Worm (Caenorhabditis elegans) whole organism, L2 larva: Measurements from ENCODE around the gene Y45F3A.9.

Source experiments
- C34F6.9 ChIP-seq: fragments of 150-350 bp; optimal IDR thresholded peaks from 2 replicates; lab custom pipeline; 2014; ENCODE audit warnings: missing biosample characterization, missing genetic modification characterization
- F13H6.1 ChIP-seq: sonication (generic microtip); optimal IDR thresholded peaks from 2 replicates; lab custom pipeline; 2016; ENCODE audit warnings: missing genetic modification characterization, missing compliant biosample characterization
- R02D3.7 ChIP-seq: fragments of 150-350 bp; optimal IDR thresholded peaks from 2 replicates; lab custom pipeline; 2014; ENCODE audit warnings: missing biosample characterization, missing genetic modification characterization
- Y55F3AM.14 ChIP-seq: fragments of 200-800 bp; sonication (Bioruptor generic); optimal IDR thresholded peaks from 2 replicates; lab custom pipeline; 2018; ENCODE audit warnings: mild to moderate bottlenecking, missing genetic modification characterization, missing compliant biosample characterization
- alr-1 ChIP-seq: fragments of 150-350 bp; optimal IDR thresholded peaks from 2 replicates; lab custom pipeline; 2014; ENCODE audit warnings: missing biosample characterization, missing genetic modification characterization
- ama-1 ChIP-seq: fragments of 150-350 bp; optimal IDR thresholded peaks from 2 replicates; lab custom pipeline; 2018; ENCODE audit warnings: inconsistent platforms
- ceh-82 ChIP-seq: fragments of 150-350 bp; optimal IDR thresholded peaks from 2 replicates; lab custom pipeline; 2014; ENCODE audit warnings: missing biosample characterization, missing genetic modification characterization
- dmd-4 ChIP-seq: sonication (generic microtip); optimal IDR thresholded peaks from 2 replicates; lab custom pipeline; 2017; ENCODE audit warnings: missing biosample characterization, missing genetic modification characterization
- egl-27 ChIP-seq: sonication (generic microtip); optimal IDR thresholded peaks from 3 replicates; lab custom pipeline; 2017; ENCODE audit warnings: missing biosample characterization, missing genetic modification reagents, missing genetic modification characterization
- elt-3 ChIP-seq: sonication (generic microtip); optimal IDR thresholded peaks from 2 replicates; lab custom pipeline; 2017; ENCODE audit warnings: missing biosample characterization, missing genetic modification characterization
- gmeb-1 ChIP-seq: fragments of 150-350 bp; optimal IDR thresholded peaks from 2 replicates; lab custom pipeline; 2014; ENCODE audit warnings: missing biosample characterization, missing genetic modification characterization
- lin-11 ChIP-seq: fragments of 150-350 bp; sonication (generic microtip); optimal IDR thresholded peaks from 2 replicates; lab custom pipeline; 2014; ENCODE audit warnings: missing biosample characterization, missing genetic modification characterization, inconsistent platforms, mixed read lengths
- lin-13 ChIP-seq: fragments of 150-350 bp; optimal IDR thresholded peaks from 2 replicates; lab custom pipeline; 2014; ENCODE audit warnings: missing biosample characterization, missing genetic modification reagents, missing genetic modification characterization
- lsy-2 ChIP-seq, 2 experiments: fragments of 150-350 bp in 1 of 2; sonication (generic microtip) in 1 of 2; optimal IDR thresholded peaks; 2 replicates each; lab custom pipeline; 2014 to 2017; ENCODE audit warnings: missing biosample characterization in 2 of 2, missing genetic modification characterization in 2 of 2
- mab-5 ChIP-seq: fragments of 150-350 bp; optimal IDR thresholded peaks from 2 replicates; lab custom pipeline; 2014; ENCODE audit warnings: missing biosample characterization, missing genetic modification characterization
- mbf-1 ChIP-seq: sonication (generic microtip); optimal IDR thresholded peaks from 2 replicates; lab custom pipeline; 2017; ENCODE audit warnings: missing biosample characterization, missing genetic modification characterization
- mdl-1 ChIP-seq, 2 experiments: fragments of 150-350 bp in 1 of 2; sonication (generic microtip) in 1 of 2; optimal IDR thresholded peaks; 2 replicates each; lab custom pipeline; 2017; ENCODE audit warnings: missing biosample characterization in 2 of 2, missing genetic modification characterization in 2 of 2
- nhr-10 ChIP-seq: sonication (generic microtip); optimal IDR thresholded peaks from 2 replicates; lab custom pipeline; 2017; ENCODE audit warnings: missing biosample characterization, missing genetic modification characterization
- nhr-11 ChIP-seq: fragments of 150-350 bp; optimal IDR thresholded peaks from 2 replicates; lab custom pipeline; 2014; ENCODE audit warnings: missing biosample characterization, missing genetic modification characterization
- nhr-12 ChIP-seq: fragments of 150-350 bp; optimal IDR thresholded peaks from 2 replicates; lab custom pipeline; 2014; ENCODE audit warnings: missing biosample characterization, missing genetic modification characterization
- nhr-129 ChIP-seq: fragments of 150-350 bp; optimal IDR thresholded peaks from 2 replicates; lab custom pipeline; 2014; ENCODE audit warnings: missing biosample characterization, missing genetic modification characterization
- nhr-21 ChIP-seq: fragments of 150-350 bp; optimal IDR thresholded peaks from 2 replicates; lab custom pipeline; 2014; ENCODE audit warnings: missing biosample characterization, missing genetic modification characterization
- nhr-23 ChIP-seq: fragments of 150-350 bp; optimal IDR thresholded peaks from 2 replicates; lab custom pipeline; 2014; ENCODE audit warnings: missing biosample characterization, missing genetic modification reagents, missing genetic modification characterization
- nhr-237 ChIP-seq: fragments of 150-350 bp; optimal IDR thresholded peaks from 2 replicates; lab custom pipeline; 2014; ENCODE audit warnings: missing biosample characterization, missing genetic modification characterization
- nhr-6 ChIP-seq: fragments of 150-350 bp; optimal IDR thresholded peaks from 2 replicates; lab custom pipeline; 2014; ENCODE audit warnings: missing biosample characterization, missing genetic modification characterization
- nhr-77 ChIP-seq: fragments of 150-350 bp; optimal IDR thresholded peaks from 2 replicates; lab custom pipeline; 2014; ENCODE audit warnings: missing biosample characterization, missing genetic modification characterization
- peb-1 ChIP-seq: fragments of 150-350 bp; optimal IDR thresholded peaks from 2 replicates; lab custom pipeline; 2014; ENCODE audit warnings: missing biosample characterization, missing genetic modification characterization
- sem-4 ChIP-seq: fragments of 150-350 bp; optimal IDR thresholded peaks from 2 replicates; lab custom pipeline; 2014; ENCODE audit warnings: missing biosample characterization, missing genetic modification reagents, missing genetic modification characterization
- skn-1 ChIP-seq: sonication (generic microtip); optimal IDR thresholded peaks from 2 replicates; lab custom pipeline; 2017; ENCODE audit warnings: missing biosample characterization, missing genetic modification characterization
- sma-9 ChIP-seq, 2 experiments: fragments of 150-350 bp in 1 of 2; sonication (generic microtip) in 1 of 2; optimal IDR thresholded peaks; 2 replicates each; lab custom pipeline; 2014 to 2016; ENCODE audit warnings: missing genetic modification characterization in 2 of 2, mild to moderate bottlenecking in 1 of 2, missing biosample characterization in 1 of 2, missing compliant biosample characterization in 1 of 2, missing genetic modification reagents in 1 of 2, moderate library complexity in 1 of 2
- snpc-4 ChIP-seq: fragments of 150-350 bp; optimal IDR thresholded peaks from 2 replicates; lab custom pipeline; 2014; ENCODE audit warnings: missing biosample characterization, missing genetic modification characterization
- unc-39 ChIP-seq: fragments of 150-350 bp; optimal IDR thresholded peaks from 2 replicates; lab custom pipeline; 2014; ENCODE audit warnings: missing biosample characterization, missing genetic modification characterization
- unc-55 ChIP-seq: fragments of 150-350 bp; sonication (generic microtip); optimal IDR thresholded peaks from 3 replicates; lab custom pipeline; 2014; ENCODE audit warnings: missing biosample characterization, missing genetic modification reagents, missing genetic modification characterization
- zag-1 ChIP-seq: fragments of 150-350 bp; optimal IDR thresholded peaks from 2 replicates; lab custom pipeline; 2014; ENCODE audit warnings: missing biosample characterization, missing genetic modification characterization
- ztf-11 ChIP-seq: sonication (generic microtip); optimal IDR thresholded peaks from 2 replicates; lab custom pipeline; 2017; ENCODE audit warnings: missing biosample characterization, missing genetic modification characterization
- ztf-4 ChIP-seq: fragments of 150-350 bp; optimal IDR thresholded peaks from 2 replicates; lab custom pipeline; 2014; ENCODE audit warnings: missing biosample characterization, missing genetic modification characterization

Y45F3A.9 gene

DNA sequence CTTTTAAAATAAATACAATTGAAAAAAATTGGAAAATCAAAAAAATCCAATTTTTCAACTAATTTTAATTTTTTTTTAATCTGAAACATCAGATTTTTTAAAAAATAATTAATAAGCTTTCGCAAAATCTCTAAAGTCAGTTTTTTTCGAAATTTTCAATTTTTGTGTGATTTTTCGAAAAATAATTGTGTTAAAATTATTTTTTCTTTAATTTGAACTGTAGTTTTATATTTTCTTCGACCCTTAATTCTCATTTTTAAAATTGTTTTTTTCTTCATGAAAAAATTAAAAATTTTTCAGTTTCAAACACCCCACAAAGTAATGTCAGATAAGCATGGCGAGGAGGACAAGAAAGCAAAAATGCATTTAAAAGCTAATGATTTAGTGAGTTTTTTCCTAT, 10.1 kb upstream of the Y45F3A.9 start, which contains the start of gene rabx-5:
Gene rabx-5, plus strand, starts transcription at position 301 of the 400 bp plus-strand sequence.
- TF ChIP-seq unc-39 (tag; lab: Kevin White, UChicago) = no peak
- no peak for TF ChIP-seq ama-1
- TF ChIP-seq nhr-237 = no peak
- TF ChIP-seq Y55F3AM.14 (GFP tag; lab: Kevin White, UChicago) = no peak
- TF ChIP-seq nhr-129 (tag; lab: Kevin White, UChicago) = no peak
- no peak for TF ChIP-seq sem-4 (tag; lab: Kevin White, UChicago)
- TF ChIP-seq snpc-4 (tag; lab: Kevin White, UChicago) = no peak
- TF ChIP-seq mbf-1 (tag; lab: Kevin White, UChicago) = no peak
- TF ChIP-seq dmd-4 = no peak
- TF ChIP-seq nhr-6 (tag; lab: Kevin White, UChicago) = no peak
- no peak for TF ChIP-seq mdl-1 (tag; optimal IDR thresholded peaks at IDR 0.05; lab: Kevin White, UChicago)
- no peak for TF ChIP-seq ztf-4
- TF ChIP-seq peb-1 (tag; lab: Kevin White, UChicago) = no peak
- TF ChIP-seq ceh-82 = no peak

DNA sequence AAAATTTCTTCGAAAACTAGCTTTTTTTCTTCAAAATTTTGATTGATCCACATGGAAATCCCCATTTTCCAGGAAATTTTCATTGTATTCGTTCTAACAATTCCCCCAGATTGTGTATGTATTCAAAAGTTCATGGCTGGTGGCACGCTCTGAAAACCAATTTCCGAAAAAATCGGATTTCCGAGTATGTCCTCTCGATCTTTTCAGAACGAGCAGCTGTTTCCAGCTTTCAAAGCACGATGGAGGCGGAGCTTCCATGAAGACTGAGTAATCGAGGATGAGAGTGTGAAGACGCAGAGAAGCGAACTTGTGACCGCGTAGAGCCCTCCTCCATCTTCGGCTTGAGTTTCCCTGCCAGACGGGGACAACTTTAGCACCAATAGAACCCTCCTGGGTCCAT, 9.4 kb upstream of the Y45F3A.9 start:
- TF ChIP-seq mab-5 (no peak), gmeb-1 (tag; lab: Kevin White, UChicago) (no peak), Y55F3AM.14 (GFP tag; lab: Kevin White, UChicago) (no peak), ceh-82 (no peak), nhr-21 (tag; lab: Kevin White, UChicago) (peak; percentile 45), R02D3.7 (tag; lab: Kevin White, UChicago) (no peak), nhr-77 (tag; lab: Kevin White, UChicago) (no peak), lsy-2 (tag; optimal IDR thresholded peaks at IDR 0.05; lab: Kevin White, UChicago) (peak in 1 of 2 experiments; percentile 23), nhr-11 (no peak), nhr-129 (tag; lab: Kevin White, UChicago) (peak; percentile 32), F13H6.1 (tag; lab: Kevin White, UChicago) (no peak), nhr-23 (tag; lab: Kevin White, UChicago) (no peak), C34F6.9 (tag; lab: Kevin White, UChicago) (peak; percentile 18), snpc-4 (tag; lab: Kevin White, UChicago) (no peak), nhr-12 (tag; lab: Kevin White, UChicago) (no peak), ztf-4 (no peak), nhr-237 (no peak), unc-55 (peak; percentile 6), lin-11 (tag; lab: Kevin White, UChicago) (peak; percentile 55), dmd-4 (no peak), ztf-11 (no peak), alr-1 (tag; lab: Kevin White, UChicago) (no peak), egl-27 (tag; lab: Kevin White, UChicago) (no peak), skn-1 (tag; lab: Kevin White, UChicago) (no peak), lin-13 (GFP tag; lab: Kevin White, UChicago) (no peak), zag-1 (tag; lab: Kevin White, UChicago) (no peak)
- TF ChIP-seq, all 48 proteins: peak for 6

DNA sequence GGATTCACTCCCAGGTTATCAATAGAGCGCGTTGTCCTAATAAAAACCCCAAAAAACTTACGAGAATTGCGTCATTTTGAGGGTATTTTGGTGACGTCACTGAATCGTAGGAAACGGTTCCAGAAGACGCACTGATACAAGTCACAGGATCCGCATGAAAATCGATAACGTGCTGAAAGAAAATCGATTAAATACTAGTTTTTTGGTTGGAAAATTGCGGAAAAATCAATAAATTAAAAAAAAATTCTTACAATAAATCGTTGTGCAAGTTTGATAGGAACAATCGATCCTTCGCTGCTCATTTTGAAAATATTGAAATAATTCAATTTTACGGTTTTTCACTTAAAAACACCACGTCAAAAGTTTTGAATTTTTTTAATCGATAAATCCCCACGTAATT, 8.3 kb upstream of the Y45F3A.9 start, which contains the start of gene Y39A1A.2:
Gene Y39A1A.2, minus strand, starts transcription at position 319 of the 400 bp plus-strand sequence.
- TF ChIP-seq nhr-23 (tag; lab: Kevin White, UChicago) (no peak), gmeb-1 (tag; lab: Kevin White, UChicago) (no peak), sem-4 (tag; lab: Kevin White, UChicago) (no peak), lsy-2 (tag; optimal IDR thresholded peaks at IDR 0.05; lab: Kevin White, UChicago) (no peak), elt-3 (tag; lab: Kevin White, UChicago) (no peak), nhr-11 (no peak), ama-1 (no peak), nhr-10 (no peak)

DNA sequence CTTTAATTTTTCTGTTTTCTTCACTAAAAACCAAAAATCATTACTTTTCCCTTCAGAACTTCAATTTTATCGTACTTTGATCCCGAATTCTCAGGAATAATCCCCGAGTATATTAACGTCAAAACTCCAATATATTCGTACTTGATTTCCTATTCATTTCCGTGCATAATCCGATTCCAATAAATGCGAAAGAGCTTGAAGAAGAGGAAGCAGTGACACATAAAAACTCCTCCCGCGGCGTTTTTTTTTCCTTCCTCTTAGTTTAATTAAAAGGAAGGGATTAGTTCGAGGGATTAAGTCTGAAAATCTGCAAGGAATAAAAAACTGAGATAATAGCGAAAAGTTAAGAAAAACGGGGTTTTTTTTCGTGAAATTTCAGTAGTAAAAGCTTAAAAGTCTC, 5.9 kb upstream of the Y45F3A.9 start:
- TF ChIP-seq peb-1 (tag; lab: Kevin White, UChicago) (no peak), sma-9 (GFP tag; optimal IDR thresholded peaks at IDR 0.05; lab: Kevin White, UChicago) (peak; percentile 12), sma-9 (tag; optimal IDR thresholded peaks at IDR 0.05; lab: Kevin White, UChicago) (no peak)
